Worm (Caenorhabditis elegans) whole organism, mixed stage, embryonic: ENCODE data around the gene msp-40.

Experiments
- M03D4.4 ChIP-seq: sonication (generic microtip); optimal IDR thresholded peaks from 2 replicates; lab custom pipeline; 2017; ENCODE audit warnings: mild to moderate bottlenecking, missing genetic modification characterization, missing compliant biosample characterization
- bed-3 ChIP-seq: fragments of 200-800 bp; sonication (Bioruptor generic); optimal IDR thresholded peaks from 3 replicates; lab custom pipeline; 2018; ENCODE audit warnings: mild to moderate bottlenecking, missing genetic modification characterization, moderate library complexity, missing compliant biosample characterization
- blmp-1 ChIP-seq: fragments of 150-350 bp; optimal IDR thresholded peaks from 2 replicates; lab custom pipeline; 2014; ENCODE audit warnings: missing biosample characterization, missing genetic modification characterization
- ceh-39 ChIP-seq: fragments of 150-350 bp; optimal IDR thresholded peaks from 2 replicates; lab custom pipeline; 2014; ENCODE audit warnings: missing biosample characterization, missing genetic modification characterization
- ceh-83 ChIP-seq: fragments of 200-800 bp; sonication (Bioruptor generic); optimal IDR thresholded peaks from 2 replicates; lab custom pipeline; 2018; ENCODE audit warnings: mild to moderate bottlenecking, missing genetic modification characterization, missing compliant biosample characterization
- ces-1 ChIP-seq: fragments of 150-350 bp; optimal IDR thresholded peaks from 2 replicates; lab custom pipeline; 2014; ENCODE audit warnings: missing biosample characterization, missing genetic modification reagents, missing genetic modification characterization
- cnd-1 ChIP-seq: fragments of 200-800 bp; sonication (Bioruptor generic); optimal IDR thresholded peaks from 2 replicates; lab custom pipeline; 2018; ENCODE audit warnings: mild to moderate bottlenecking, missing genetic modification characterization, missing compliant biosample characterization
- drap-1 ChIP-seq: fragments of 200-800 bp; sonication (Bioruptor generic); optimal IDR thresholded peaks from 3 replicates; lab custom pipeline; 2018; ENCODE audit warnings: mild to moderate bottlenecking, missing genetic modification characterization, missing compliant biosample characterization
- elt-3 ChIP-seq: fragments of 150-350 bp; optimal IDR thresholded peaks from 2 replicates; lab custom pipeline; 2014; ENCODE audit warnings: missing biosample characterization, missing genetic modification characterization
- flh-1 ChIP-seq: fragments of 200-800 bp; sonication (Bioruptor generic); optimal IDR thresholded peaks from 2 replicates; lab custom pipeline; 2018; ENCODE audit warnings: mild to moderate bottlenecking, missing genetic modification characterization, moderate library complexity, missing compliant biosample characterization
- ham-2 ChIP-seq: fragments of 200-800 bp; sonication (Bioruptor generic); optimal IDR thresholded peaks from 2 replicates; lab custom pipeline; 2018; ENCODE audit warnings: mild to moderate bottlenecking, missing genetic modification characterization, missing compliant biosample characterization
- hlh-1 ChIP-seq: fragments of 150-350 bp; optimal IDR thresholded peaks from 2 replicates; lab custom pipeline; 2014; ENCODE audit warnings: missing biosample characterization, missing genetic modification reagents, missing genetic modification characterization
- lin-13 ChIP-seq: fragments of 150-350 bp; optimal IDR thresholded peaks from 2 replicates; lab custom pipeline; 2014; ENCODE audit warnings: missing biosample characterization, missing genetic modification characterization
- lsy-2 ChIP-seq: fragments of 150-350 bp; optimal IDR thresholded peaks from 2 replicates; lab custom pipeline; 2014; ENCODE audit warnings: missing biosample characterization, missing genetic modification characterization
- mab-5 ChIP-seq: fragments of 150-350 bp; optimal IDR thresholded peaks from 2 replicates; lab custom pipeline; 2014; ENCODE audit warnings: missing biosample characterization, missing genetic modification characterization
- mep-1 ChIP-seq: fragments of 150-350 bp; optimal IDR thresholded peaks from 2 replicates; lab custom pipeline; 2017; ENCODE audit warnings: missing biosample characterization, missing genetic modification reagents, missing genetic modification characterization, inconsistent platforms
- mls-2 ChIP-seq: sonication (generic microtip); optimal IDR thresholded peaks from 2 replicates; lab custom pipeline; 2016; ENCODE audit warnings: mild to moderate bottlenecking, missing genetic modification characterization, moderate library complexity, missing compliant biosample characterization
- nhr-237 ChIP-seq: fragments of 150-350 bp; optimal IDR thresholded peaks from 2 replicates; lab custom pipeline; 2014; ENCODE audit warnings: missing biosample characterization, missing genetic modification characterization
- nhr-28 ChIP-seq: fragments of 150-350 bp; optimal IDR thresholded peaks from 2 replicates; lab custom pipeline; 2014; ENCODE audit warnings: missing biosample characterization, missing genetic modification characterization
- nhr-76 ChIP-seq: sonication (generic microtip); optimal IDR thresholded peaks from 2 replicates; lab custom pipeline; 2017; ENCODE audit warnings: missing biosample characterization, missing genetic modification characterization
- pha-4 ChIP-seq: fragments of 150-350 bp; optimal IDR thresholded peaks from 2 replicates; lab custom pipeline; 2018; ENCODE audit warnings: missing biosample characterization, missing genetic modification reagents, missing genetic modification characterization
- sem-2 ChIP-seq: fragments of 200-800 bp; sonication (Bioruptor generic); optimal IDR thresholded peaks from 2 replicates; lab custom pipeline; 2018; ENCODE audit warnings: mild to moderate bottlenecking, missing genetic modification characterization, missing compliant biosample characterization
- snpc-4 ChIP-seq: fragments of 150-350 bp; optimal IDR thresholded peaks from 2 replicates; lab custom pipeline; 2014; ENCODE audit warnings: missing biosample characterization, missing genetic modification characterization
- sptf-1 ChIP-seq: sonication (generic microtip); optimal IDR thresholded peaks from 2 replicates; lab custom pipeline; 2017; ENCODE audit warnings: mild to moderate bottlenecking, missing genetic modification characterization, moderate library complexity, missing compliant biosample characterization
- tbx-8 ChIP-seq: fragments of 200-800 bp; sonication (Bioruptor generic); optimal IDR thresholded peaks from 2 replicates; lab custom pipeline; 2018; ENCODE audit warnings: mild to moderate bottlenecking, missing genetic modification characterization, moderate library complexity, missing compliant biosample characterization
- unc-120 ChIP-seq: sonication (generic microtip); optimal IDR thresholded peaks from 2 replicates; lab custom pipeline; 2017; ENCODE audit warnings: missing genetic modification characterization, missing compliant biosample characterization; ENCODE audit not compliant: poor library complexity, severe bottlenecking
- unc-62 ChIP-seq: fragments of 150-350 bp; optimal IDR thresholded peaks from 2 replicates; lab custom pipeline; 2014; ENCODE audit warnings: missing biosample characterization, missing genetic modification reagents, missing genetic modification characterization
- zip-8 ChIP-seq: fragments of 150-350 bp; optimal IDR thresholded peaks from 2 replicates; lab custom pipeline; 2014; ENCODE audit warnings: missing biosample characterization, missing genetic modification characterization
- ztf-11 ChIP-seq: fragments of 150-350 bp; optimal IDR thresholded peaks from 2 replicates; lab custom pipeline; 2014; ENCODE audit warnings: missing biosample characterization, missing genetic modification characterization

The msp-40 gene

ce11 chrII:4786181-4786580 lies 39.0 kb upstream of the msp-40 start, which contains the start of gene msp-3:
msp-3 (minus strand) TSS chrII:4786281.
- TF ChIP-seq zip-8 (tag; lab: Kevin White, UChicago) (no peak), bed-3 (GFP tag; lab: Kevin White, UChicago) (no peak), tbx-8 (GFP tag; lab: Kevin White, UChicago) (no peak), lsy-2 (tag; lab: Kevin White, UChicago) (no peak)

ce11 chrII:4789835-4790343 lies 35.3 kb upstream of the msp-40 start, which contains the start of gene F26G1.15:
F26G1.15 (plus strand) TSS chrII:4790293.
- TF ChIP-seq tbx-8 (GFP tag; lab: Kevin White, UChicago) (no peak), zip-8 (tag; lab: Kevin White, UChicago) (peak; percentile 74)

ce11 chrII:4790687-4791086 lies 34.5 kb upstream of the msp-40 start:
- no peak for TF ChIP-seq zip-8 (tag; lab: Kevin White, UChicago)
- TF ChIP-seq flh-1 (GFP tag; lab: Kevin White, UChicago) = no peak
- no peak for TF ChIP-seq hlh-1 (tag; lab: Kevin White, UChicago)
- TF ChIP-seq ceh-39 (tag; lab: Kevin White, UChicago) = no peak
- no peak for TF ChIP-seq ham-2
- no peak for TF ChIP-seq drap-1 (GFP tag; lab: Kevin White, UChicago)
- TF ChIP-seq nhr-237 (tag; lab: Kevin White, UChicago) = no peak
- TF ChIP-seq mep-1 = no peak

- peak; percentile 20 for TF ChIP-seq unc-120 (tag; lab: Kevin White, UChicago)
- peak; percentile 48 for TF ChIP-seq sptf-1
- peak; percentile 21 for TF ChIP-seq cnd-1 (tag; lab: Kevin White, UChicago)
- peak; percentile 1 for TF ChIP-seq lin-13 (tag; lab: Kevin White, UChicago)
- TF ChIP-seq ceh-83 = peak; percentile 64
- TF ChIP-seq sem-2 (GFP tag; lab: Kevin White, UChicago) = no peak
- TF ChIP-seq ceh-39 (tag; lab: Kevin White, UChicago) = no peak
- TF ChIP-seq lsy-2 (tag; lab: Kevin White, UChicago) = peak; percentile 46
- TF ChIP-seq, all 35 proteins: peak for 6
These were observed 33.9 kb upstream of the msp-40 start, which contains the start of gene F26G1.1 for ce11 chrII:4791272-4791671. F26G1.1 (plus strand) TSS chrII:4791618.

ce11 chrII:4793320-4793719 lies 31.9 kb upstream of the msp-40 start:
- TF ChIP-seq hlh-1 (tag; lab: Kevin White, UChicago) (no peak), mls-2 (no peak), nhr-76 (no peak), ceh-83 (no peak), elt-3 (tag; lab: Kevin White, UChicago) (no peak), sem-2 (GFP tag; lab: Kevin White, UChicago) (no peak), bed-3 (GFP tag; lab: Kevin White, UChicago) (no peak), unc-62 (GFP tag; lab: Kevin White, UChicago) (no peak)
- TF ChIP-seq, all 35 proteins: peak for 0

- no peak for TF ChIP-seq ceh-39 (tag; lab: Kevin White, UChicago)
- no peak for TF ChIP-seq nhr-76
- TF ChIP-seq mab-5 (tag; lab: Kevin White, UChicago) = no peak
- TF ChIP-seq nhr-237 (tag; lab: Kevin White, UChicago) = no peak
- no peak for TF ChIP-seq tbx-8 (GFP tag; lab: Kevin White, UChicago)
These were observed 29.8 kb upstream of the msp-40 start, which contains the start of gene C33F10.4 for ce11 chrII:4795461-4795860. C33F10.4 (plus strand) TSS chrII:4795761.

- TF ChIP-seq mls-2 = no peak
These were observed 28.1 kb upstream of the msp-40 start, which contains the start of gene C33F10.14 for ce11 chrII:4797071-4797470. C33F10.14 (plus strand) TSS chrII:4797371.

ce11 chrII:4800524-4800923 lies 24.7 kb upstream of the msp-40 start:
- TF ChIP-seq M03D4.4 (tag; lab: Kevin White, UChicago) = no peak
- TF ChIP-seq cnd-1 (tag; lab: Kevin White, UChicago) = no peak
- TF ChIP-seq nhr-237 (tag; lab: Kevin White, UChicago) = no peak
- no peak for TF ChIP-seq ztf-11
- no peak for TF ChIP-seq ceh-39 (tag; lab: Kevin White, UChicago)
- TF ChIP-seq pha-4 = no peak
- no peak for TF ChIP-seq nhr-28 (tag; lab: Kevin White, UChicago)
- TF ChIP-seq mab-5 (tag; lab: Kevin White, UChicago) = no peak
- no peak for TF ChIP-seq snpc-4 (tag; lab: Kevin White, UChicago)
- no peak for TF ChIP-seq blmp-1
- TF ChIP-seq sem-2 (GFP tag; lab: Kevin White, UChicago) = no peak
- no peak for TF ChIP-seq lsy-2 (tag; lab: Kevin White, UChicago)
- TF ChIP-seq unc-62 (GFP tag; lab: Kevin White, UChicago) = no peak
- TF ChIP-seq ces-1 = no peak
- TF ChIP-seq, all 35 proteins: peak for 0
